3 fruit fly cellular contexts compared by ENCODE assay signal in genomic region chr3R:16010009-16010505, dm6.
A peak's percentile ranks its signal among the peaks of the same experiment; 100 is the strongest.
TF ChIP-seq lines count a peak whose summit lies in the region.

No protein-coding gene starts in this region.

- no peak for TF ChIP-seq CTCF in whole organism, embryonic (GFP tag; optimal IDR thresholded peaks at IDR 0.05; lab: Kevin White, UChicago)

TF ChIP-seq in whole organism, adult, 20 proteins besides CTCF, POLR2A, EP300 and RAD21:
- TF ChIP-seq CG5204 (GFP tag; optimal IDR thresholded peaks at IDR 0.05; lab: Kevin White, UChicago) (no peak), kay (GFP tag; lab: Kevin White, UChicago; ENCODE audit: borderline replicate concordance) (peak; percentile 75)

TF ChIP-seq in whole organism, embryonic, 481 proteins besides CTCF, POLR2A, EP300 and RAD21 (continues in another document):
- TF ChIP-seq CG2199 (GFP tag; IDR thresholded peaks at IDR 0.05; lab: Robert Waterston, UW) (0 out of 3 replicates have a peak, but pooled peaks have one; percentile 53), Rfx (GFP tag; IDR thresholded peaks at IDR 0.05; lab: Robert Waterston, UW) (no peak), CG12104 (GFP tag; optimal IDR thresholded peaks at IDR 0.05; lab: Kevin White, UChicago) (no peak), ttk (GFP tag; IDR thresholded peaks at IDR 0.05; lab: Robert Waterston, UW) (peak; percentile 23; the same call in 1 of the 2 replicates), tgo (GFP tag; IDR thresholded peaks at IDR 0.05; lab: Robert Waterston, UW) (no peak), seq (GFP tag; IDR thresholded peaks at IDR 0.05; lab: Robert Waterston, UW) (peak; percentile 25; the same call in 1 of the 2 replicates), Kr (GFP tag; optimal IDR thresholded peaks at IDR 0.05; lab: Kevin White, UChicago) (no peak), CG11456 (GFP tag; IDR thresholded peaks at IDR 0.05; lab: Robert Waterston, UW) (0 out of 3 replicates have a peak, but pooled peaks have one; percentile 54), Nf-YB (GFP tag; optimal IDR thresholded peaks at IDR 0.05; lab: Kevin White, UChicago) (peak; percentile 95), toy (GFP tag; IDR thresholded peaks at IDR 0.05; lab: Robert Waterston, UW) (no peak), CG13296 (GFP tag; optimal IDR thresholded peaks at IDR 0.05; lab: Kevin White, UChicago) (no peak), CG12299 (tag; optimal IDR thresholded peaks at IDR 0.05; lab: Kevin White, UChicago) (no peak), CG8765 (GFP tag; IDR thresholded peaks at IDR 0.05; lab: Robert Waterston, UW) (no peak), CG31224 (GFP tag; IDR thresholded peaks at IDR 0.05; lab: Robert Waterston, UW) (no peak), CG42726 (GFP tag; IDR thresholded peaks at IDR 0.05; lab: Robert Waterston, UW; ENCODE audit: partially characterized antibody) (no peak), CG13424 (tag; optimal IDR thresholded peaks at IDR 0.05; lab: Kevin White, UChicago) (no peak), CG7839 (tag; optimal IDR thresholded peaks at IDR 0.05; lab: Kevin White, UChicago) (no peak), unpg (GFP tag; optimal IDR thresholded peaks at IDR 0.05; lab: Kevin White, UChicago) (no peak), Ets65A (GFP tag; lab: Kevin White, UChicago) (peak; percentile 78), sug (tag; optimal IDR thresholded peaks at IDR 0.05; lab: Kevin White, UChicago) (peak; percentile 50), croc (GFP tag; conservative IDR thresholded peaks at IDR 0.05; lab: Robert Waterston, UW) (no peak), grn (GFP tag; optimal IDR thresholded peaks at IDR 0.05; lab: Kevin White, UChicago) (peak; percentile 78), exex (tag; optimal IDR thresholded peaks at IDR 0.05; lab: Kevin White, UChicago) (peak; percentile 68), CG7963 (GFP tag; IDR thresholded peaks at IDR 0.05; lab: Robert Waterston, UW; ENCODE audit: partially characterized antibody) (no peak), cwo (GFP tag; optimal IDR thresholded peaks at IDR 0.05; lab: Kevin White, UChicago) (peak; percentile 46), Dfd (GFP tag; optimal IDR thresholded peaks at IDR 0.05; lab: Kevin White, UChicago) (no peak), mirr (GFP tag; optimal IDR thresholded peaks at IDR 0.05; lab: Kevin White, UChicago) (peak; percentile 40), disco-r (GFP tag; optimal IDR thresholded peaks at IDR 0.05; lab: Kevin White, UChicago) (no peak), vvl (GFP tag; IDR thresholded peaks at IDR 0.05; lab: Robert Waterston, UW) (no peak), vnd (GFP tag; IDR thresholded peaks at IDR 0.05; lab: Robert Waterston, UW; ENCODE audit: partially characterized antibody) (no peak), CG7745 (tag; optimal IDR thresholded peaks at IDR 0.05; lab: Kevin White, UChicago) (no peak), zen (tag; optimal IDR thresholded peaks at IDR 0.05; lab: Kevin White, UChicago) (no peak), Dip3 (GFP tag; optimal IDR thresholded peaks at IDR 0.05; lab: Kevin White, UChicago) (no peak), sd (tag; optimal IDR thresholded peaks at IDR 0.05; lab: Kevin White, UChicago) (peak; percentile 65), al (GFP tag; IDR thresholded peaks at IDR 0.05; lab: Robert Waterston, UW) (no peak), Dad (GFP tag; optimal IDR thresholded peaks at IDR 0.05; lab: Kevin White, UChicago) (no peak), phol (tag; optimal IDR thresholded peaks at IDR 0.05; lab: Kevin White, UChicago) (peak; percentile 67), B-H1 (GFP tag; IDR thresholded peaks at IDR 0.05; lab: Robert Waterston, UW) (no peak), CG8478 (optimal IDR thresholded peaks at IDR 0.05; lab: Kevin White, UChicago) (no peak), Taf1 (GFP tag; IDR thresholded peaks at IDR 0.05; lab: Robert Waterston, UW) (no peak), E2f2 (GFP tag; IDR thresholded peaks at IDR 0.05; lab: Robert Waterston, UW) (no peak), CG11723 (GFP tag; optimal IDR thresholded peaks at IDR 0.05; lab: Kevin White, UChicago) (no peak), Nf-YC (tag; optimal IDR thresholded peaks at IDR 0.05; lab: Kevin White, UChicago) (peak; percentile 89), CG30431 (GFP tag; optimal IDR thresholded peaks at IDR 0.05; lab: Kevin White, UChicago) (no peak), Bteb2 (GFP tag; optimal IDR thresholded peaks at IDR 0.05; lab: Kevin White, UChicago) (no peak), CG34376 (GFP tag; optimal IDR thresholded peaks at IDR 0.05; lab: Kevin White, UChicago) (peak; percentile 45)

TF ChIP-seq in whole organism, wandering third instar larva, 38 proteins besides CTCF, POLR2A, EP300 and RAD21:
- TF ChIP-seq brk (GFP tag; optimal IDR thresholded peaks at IDR 0.05; lab: Kevin White, UChicago), result no peak
- no peak for TF ChIP-seq Hr83 (GFP tag; optimal IDR thresholded peaks at IDR 0.05; lab: Kevin White, UChicago; ENCODE audit: poor library complexity, severe bottlenecking)
- no peak for TF ChIP-seq Rel (GFP tag; optimal IDR thresholded peaks at IDR 0.05; lab: Kevin White, UChicago)
- TF ChIP-seq Rel (tag; optimal IDR thresholded peaks at IDR 0.05; lab: Kevin White, UChicago), result peak; percentile 80
- TF ChIP-seq h (GFP tag; optimal IDR thresholded peaks at IDR 0.05; lab: Kevin White, UChicago), result peak; percentile 48
- TF ChIP-seq CrebA (GFP tag; optimal IDR thresholded peaks at IDR 0.05; lab: Kevin White, UChicago; ENCODE audit: borderline replicate concordance), result peak; percentile 12
- peak; percentile 63 for TF ChIP-seq br (GFP tag; optimal IDR thresholded peaks at IDR 0.05; lab: Kevin White, UChicago)
- TF ChIP-seq Jra (GFP tag; optimal IDR thresholded peaks at IDR 0.05; lab: Kevin White, UChicago), result no peak
